Fruit fly (Drosophila melanogaster) whole organism, embryonic: ENCODE measurements around the gene CG32719.

ENCODE experiments used
- Abd-B ChIP-seq: fragments of 200-800 bp; sonication (Bioruptor generic); optimal IDR thresholded peaks from 2 replicates; lab custom pipeline; 2018; ENCODE audit warnings: missing biosample characterization, mild to moderate bottlenecking, missing genetic modification characterization, moderate library complexity
- Antp ChIP-seq: fragments of 200-800 bp; sonication (Bioruptor generic); optimal IDR thresholded peaks from 3 replicates; lab custom pipeline; 2016; ENCODE audit warnings: missing biosample characterization, missing genetic modification characterization
- B-H2 ChIP-seq: fragments of 200-800 bp; sonication (Bioruptor generic); optimal IDR thresholded peaks from 2 replicates; lab custom pipeline; 2018; ENCODE audit warnings: missing biosample characterization, mild to moderate bottlenecking, missing genetic modification characterization
- CG10209 ChIP-seq: fragments of 200-800 bp; sonication (Bioruptor generic); optimal IDR thresholded peaks from 3 replicates; lab custom pipeline; 2017; ENCODE audit warnings: missing biosample characterization, mild to moderate bottlenecking, missing genetic modification characterization, missing genetic modification reagents
- CG1024 ChIP-seq: fragments of 200-800 bp; sonication (Bioruptor generic); IDR thresholded peaks from 2 replicates; pipeline ENCODE4 v1.3.6; 2022; ENCODE audit warnings: missing biosample characterization, missing genetic modification characterization
- CG10366 ChIP-seq: fragments of 200-800 bp; sonication (Bioruptor generic); IDR thresholded peaks from 2 replicates; pipeline ENCODE4 v1.3.6; 2022; ENCODE audit warnings: missing biosample characterization, missing genetic modification characterization
- CG11085 ChIP-seq: fragments of 200-800 bp; sonication (Bioruptor generic); IDR thresholded peaks from 2 replicates; pipeline ENCODE4 v1.3.6; 2022; ENCODE audit warnings: missing biosample characterization, missing genetic modification characterization
- CG11504 ChIP-seq: fragments of 200-800 bp; sonication (Bioruptor generic); optimal IDR thresholded peaks from 3 replicates; lab custom pipeline; 2019; ENCODE audit warnings: missing biosample characterization, mild to moderate bottlenecking, missing genetic modification characterization, moderate library complexity
- CG11560 ChIP-seq: fragments of 200-800 bp; sonication (Bioruptor generic); IDR thresholded peaks from 3 replicates; pipeline ENCODE4 v1.3.6; 2022; ENCODE audit warnings: missing biosample characterization, missing genetic modification characterization
- CG14050 ChIP-seq: fragments of 200-800 bp; sonication (Bioruptor generic); IDR thresholded peaks from 3 replicates; pipeline ENCODE4 v1.3.6; 2022; ENCODE audit warnings: missing biosample characterization, missing genetic modification characterization
- CG14667 ChIP-seq: fragments of 200-800 bp; sonication (Bioruptor generic); IDR thresholded peaks from 2 replicates; pipeline ENCODE4 v1.3.6; 2022; ENCODE audit warnings: missing biosample characterization, missing genetic modification characterization
- CG15269 ChIP-seq: fragments of 200-800 bp; sonication (Bioruptor generic); optimal IDR thresholded peaks from 2 replicates; lab custom pipeline; 2018; ENCODE audit warnings: missing biosample characterization, mild to moderate bottlenecking, missing genetic modification characterization, moderate library complexity
- CG1603 ChIP-seq: fragments of 200-800 bp; sonication (Bioruptor generic); optimal IDR thresholded peaks from 2 replicates; lab custom pipeline; 2019; ENCODE audit warnings: missing biosample characterization, mild to moderate bottlenecking, missing genetic modification characterization, moderate library complexity
- CG17328 ChIP-seq: fragments of 200-800 bp; sonication (Bioruptor generic); IDR thresholded peaks from 2 replicates; pipeline ENCODE4 v1.3.6; 2022; ENCODE audit warnings: missing biosample characterization, missing genetic modification characterization
- CG18262 ChIP-seq: fragments of 200-800 bp; optimal IDR thresholded peaks from 3 replicates; lab custom pipeline; 2019; ENCODE audit warnings: missing biosample characterization, mild to moderate bottlenecking, missing genetic modification characterization, moderate library complexity
- CG31441 ChIP-seq: fragments of 200-800 bp; sonication (Bioruptor generic); IDR thresholded peaks from 2 replicates; pipeline ENCODE4 v1.3.6; 2022; ENCODE audit warnings: missing biosample characterization, missing genetic modification characterization
- CG34376 ChIP-seq: fragments of 200-800 bp; sonication (Bioruptor generic); optimal IDR thresholded peaks from 2 replicates; lab custom pipeline; 2018; ENCODE audit warnings: missing biosample characterization, mild to moderate bottlenecking, missing genetic modification characterization
- CG7786 ChIP-seq: fragments of 200-800 bp; sonication (Bioruptor generic); optimal IDR thresholded peaks from 2 replicates; lab custom pipeline; 2016; ENCODE audit warnings: missing biosample characterization, missing genetic modification characterization
- CG8281 ChIP-seq: fragments of 200-800 bp; sonication (Bioruptor generic); optimal IDR thresholded peaks from 2 replicates; lab custom pipeline; 2018; ENCODE audit warnings: missing biosample characterization, mild to moderate bottlenecking, missing genetic modification characterization, moderate library complexity
- Dip2 ChIP-seq: fragments of 200-800 bp; sonication (Bioruptor generic); IDR thresholded peaks from 2 replicates; pipeline ENCODE4 v1.3.6; 2022; ENCODE audit warnings: missing biosample characterization, missing genetic modification characterization
- E2f2 ChIP-seq: fragments of 200-800 bp; sonication (Bioruptor generic); IDR thresholded peaks from 2 replicates; pipeline ENCODE4 v1.3.6; 2022; ENCODE audit warnings: missing biosample characterization, missing genetic modification characterization
- Ets65A ChIP-seq: fragments of 200-800 bp; sonication (Bioruptor generic); peaks from one replicate; lab custom pipeline; 2016; ENCODE audit warnings: missing biosample characterization, missing genetic modification characterization
- Fer2 ChIP-seq: fragments of 200-800 bp; sonication (Bioruptor generic); optimal IDR thresholded peaks from 2 replicates; lab custom pipeline; 2018; ENCODE audit warnings: missing biosample characterization, mild to moderate bottlenecking, missing genetic modification characterization, moderate library complexity
- H2.0 ChIP-seq: fragments of 200-800 bp; sonication (Bioruptor generic); IDR thresholded peaks from 2 replicates; pipeline ENCODE4 v1.3.6; 2022; ENCODE audit warnings: missing biosample characterization, missing genetic modification characterization
- Hey ChIP-seq: fragments of 200-800 bp; sonication (Bioruptor generic); optimal IDR thresholded peaks from 3 replicates; lab custom pipeline; 2018; ENCODE audit warnings: missing biosample characterization, mild to moderate bottlenecking, missing genetic modification characterization
- Hr3 ChIP-seq: fragments of 200-800 bp; sonication (Bioruptor generic); optimal IDR thresholded peaks from 3 replicates; lab custom pipeline; 2016; ENCODE audit warnings: missing biosample characterization, missing genetic modification characterization
- Med ChIP-seq: fragments of 200-800 bp; sonication (Bioruptor generic); peaks from one replicate; lab custom pipeline; 2016; ENCODE audit warnings: missing biosample characterization, missing genetic modification characterization, mild to moderate bottlenecking, inconsistent platforms, moderate library complexity
- Oli ChIP-seq: fragments of 200-800 bp; sonication (Bioruptor generic); optimal IDR thresholded peaks from 2 replicates; lab custom pipeline; 2018; ENCODE audit warnings: missing biosample characterization, mild to moderate bottlenecking, missing genetic modification characterization, moderate library complexity
- Sox102F ChIP-seq: fragments of 200-800 bp; sonication (Bioruptor generic); optimal IDR thresholded peaks from 2 replicates; lab custom pipeline; 2018; ENCODE audit warnings: missing biosample characterization, mild to moderate bottlenecking, missing genetic modification characterization, moderate library complexity
- br ChIP-seq: fragments of >200 bp; optimal IDR thresholded peaks from 2 replicates; lab custom pipeline; 2017
- bsh ChIP-seq, 2 experiments: fragments of 200-800 bp; sonication (Bioruptor generic); optimal IDR thresholded peaks; 2 replicates each; lab custom pipeline; 2017 to 2018; ENCODE audit warnings: mild to moderate bottlenecking in 2 of 2, missing biosample characterization in 2 of 2, missing genetic modification characterization in 2 of 2, moderate library complexity in 1 of 2
- chif ChIP-seq, 2 experiments: fragments of 200-800 bp; sonication (Bioruptor generic); optimal IDR thresholded peaks; 3 replicates each; lab custom pipeline; 2016; ENCODE audit warnings: missing biosample characterization in 2 of 2, missing genetic modification characterization in 2 of 2
- dmrt99B ChIP-seq: fragments of 200-800 bp; sonication (Bioruptor generic); optimal IDR thresholded peaks from 2 replicates; lab custom pipeline; 2018; ENCODE audit warnings: missing biosample characterization, mild to moderate bottlenecking, missing genetic modification characterization, moderate library complexity
- gsb-n ChIP-seq: fragments of 200-800 bp; sonication (Bioruptor generic); optimal IDR thresholded peaks from 3 replicates; lab custom pipeline; 2018; ENCODE audit warnings: missing biosample characterization, mild to moderate bottlenecking, missing genetic modification characterization
- her ChIP-seq: fragments of 200-800 bp; sonication (Bioruptor generic); optimal IDR thresholded peaks from 2 replicates; lab custom pipeline; 2016; ENCODE audit warnings: missing biosample characterization, missing genetic modification characterization
- jumu ChIP-seq: fragments of 200-800 bp; sonication (Bioruptor generic); optimal IDR thresholded peaks from 3 replicates; lab custom pipeline; 2016; ENCODE audit warnings: missing biosample characterization, missing genetic modification characterization
- kah ChIP-seq: fragments of 200-800 bp; sonication (Bioruptor generic); optimal IDR thresholded peaks from 2 replicates; lab custom pipeline; 2018; ENCODE audit warnings: missing biosample characterization, mild to moderate bottlenecking, missing genetic modification characterization
- lab ChIP-seq: fragments of 200-800 bp; sonication (Bioruptor generic); optimal IDR thresholded peaks from 3 replicates; lab custom pipeline; 2017; ENCODE audit warnings: missing biosample characterization, missing genetic modification characterization, mild to moderate bottlenecking, moderate library complexity, missing genetic modification reagents
- mam ChIP-seq: fragments of 200-800 bp; sonication (Bioruptor generic); optimal IDR thresholded peaks from 3 replicates; lab custom pipeline; 2016; ENCODE audit warnings: missing biosample characterization, missing genetic modification characterization
- nau ChIP-seq: fragments of 200-800 bp; sonication (Bioruptor generic); optimal IDR thresholded peaks from 3 replicates; lab custom pipeline; 2017; ENCODE audit warnings: missing biosample characterization, mild to moderate bottlenecking, missing genetic modification characterization, missing genetic modification reagents
- nmo ChIP-seq: fragments of 200-800 bp; sonication (Bioruptor generic); optimal IDR thresholded peaks from 2 replicates; lab custom pipeline; 2018; ENCODE audit warnings: missing biosample characterization, mild to moderate bottlenecking, missing genetic modification characterization, moderate library complexity
- nom ChIP-seq: fragments of 200-800 bp; sonication (Bioruptor generic); optimal IDR thresholded peaks from 2 replicates; lab custom pipeline; 2017; ENCODE audit warnings: missing biosample characterization, missing genetic modification characterization, mild to moderate bottlenecking, moderate library complexity, missing genetic modification reagents
- onecut ChIP-seq: fragments of 200-800 bp; sonication (Bioruptor generic); IDR thresholded peaks from 2 replicates; pipeline ENCODE4 v1.3.6; 2022; ENCODE audit warnings: missing biosample characterization, missing genetic modification characterization
- org-1 ChIP-seq: fragments of 200-800 bp; sonication (Bioruptor generic); optimal IDR thresholded peaks from 2 replicates; lab custom pipeline; 2017; ENCODE audit warnings: missing biosample characterization, missing genetic modification characterization
- sisA ChIP-seq: fragments of 200-800 bp; sonication (Bioruptor generic); IDR thresholded peaks from 2 replicates; pipeline ENCODE4 v1.3.6; 2022; ENCODE audit warnings: missing biosample characterization, missing genetic modification characterization
- sqz ChIP-seq: fragments of 200-800 bp; sonication (Bioruptor generic); optimal IDR thresholded peaks from 3 replicates; lab custom pipeline; 2018; ENCODE audit warnings: missing biosample characterization, mild to moderate bottlenecking, missing genetic modification characterization
- tin ChIP-seq: fragments of 200-800 bp; sonication (Bioruptor generic); optimal IDR thresholded peaks from 3 replicates; lab custom pipeline; 2016; ENCODE audit warnings: missing biosample characterization, missing genetic modification characterization

CG32719 gene

DNA sequence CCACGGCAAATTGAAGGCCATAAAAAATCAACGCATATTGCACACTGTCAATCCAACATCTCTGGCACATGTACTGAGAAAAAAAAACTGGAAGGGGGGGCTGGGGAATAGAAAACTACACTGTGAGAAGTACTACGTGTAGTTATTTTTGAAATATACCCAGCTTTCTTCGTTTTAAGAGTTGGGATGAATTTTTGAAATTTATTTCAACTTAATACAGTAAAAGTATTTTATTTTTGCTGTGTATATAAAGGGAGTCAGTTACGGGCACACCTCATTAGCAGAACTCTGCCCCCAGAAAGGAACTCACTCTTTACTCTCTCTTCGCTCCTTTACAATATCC, 6.4 kb downstream of the CG32719 start:
- TF ChIP-seq nmo (no peak), Ets65A (peak; percentile 69)

dm6 chrX:7540749-7541454, 6.9 kb downstream of the CG32719 start:
- TF ChIP-seq CG8281 (tag; lab: Kevin White, UChicago), result peak; percentile 92
- TF ChIP-seq CG1024 (GFP tag; lab: Robert Waterston, UW), result no peak
- TF ChIP-seq org-1 (GFP tag; lab: Kevin White, UChicago), result no peak
- TF ChIP-seq br (lab: Kevin White, UChicago), result no peak
- TF ChIP-seq chif (GFP tag; optimal IDR thresholded peaks at IDR 0.05; lab: Kevin White, UChicago), result no peak
- peak; percentile 69 for TF ChIP-seq nom (GFP tag; lab: Kevin White, UChicago)
- TF ChIP-seq CG14667 (GFP tag; lab: Robert Waterston, UW), result no peak
- TF ChIP-seq bsh (GFP tag; optimal IDR thresholded peaks at IDR 0.05; lab: Kevin White, UChicago), result peak in 1 of 2 experiments; percentile 10

- TF ChIP-seq Abd-B (no peak), Hey (tag; lab: Kevin White, UChicago) (no peak), her (GFP tag; lab: Kevin White, UChicago) (no peak), E2f2 (GFP tag; lab: Robert Waterston, UW) (peak; percentile 28; the same call in 1 of the 2 replicates), sqz (GFP tag; lab: Kevin White, UChicago) (no peak), mam (GFP tag; lab: Kevin White, UChicago) (peak; percentile 26), Fer2 (tag; lab: Kevin White, UChicago) (no peak), Oli (tag; lab: Kevin White, UChicago) (no peak), nau (GFP tag; lab: Kevin White, UChicago) (no peak), tin (GFP tag; lab: Kevin White, UChicago) (no peak), CG1603 (tag; lab: Kevin White, UChicago) (no peak), jumu (peak; percentile 1), gsb-n (tag; lab: Kevin White, UChicago) (no peak), CG10366 (peak; percentile 56), dmrt99B (tag; lab: Kevin White, UChicago) (peak; percentile 55), CG18262 (tag; lab: Kevin White, UChicago) (no peak), CG11504 (tag; lab: Kevin White, UChicago) (peak; percentile 72), CG14050 (GFP tag; lab: Robert Waterston, UW) (peak; percentile 30; the same call in 1 of the 3 replicates), lab (GFP tag; lab: Kevin White, UChicago) (peak; percentile 4), CG15269 (peak; percentile 1), CG31441 (GFP tag; lab: Robert Waterston, UW) (no peak), Dip2 (GFP tag; lab: Robert Waterston, UW) (no peak), sisA (GFP tag; lab: Robert Waterston, UW) (peak; percentile 28; the same call in 1 of the 2 replicates), CG34376 (GFP tag; lab: Kevin White, UChicago) (no peak), Sox102F (GFP tag; lab: Kevin White, UChicago) (peak; percentile 34), onecut (peak; percentile 15; the same call in 1 of the 2 replicates), H2.0 (GFP tag; lab: Robert Waterston, UW) (peak; percentile 45), CG10209 (GFP tag; lab: Kevin White, UChicago) (no peak), CG11085 (GFP tag; lab: Robert Waterston, UW) (no peak), CG7786 (no peak), Med (GFP tag; lab: Kevin White, UChicago) (peak; percentile 40), kah (GFP tag; lab: Kevin White, UChicago) (no peak), Hr3 (GFP tag; lab: Kevin White, UChicago) (no peak), CG11560 (no peak), B-H2 (GFP tag; lab: Kevin White, UChicago) (no peak), Antp (GFP tag; lab: Kevin White, UChicago) (peak; percentile 37), CG17328 (peak; percentile 73)
Measured at dm6 chrX:7539126-7539525, 8.7 kb downstream of the CG32719 start.
